Fruit fly (Drosophila melanogaster) whole organism, embryonic: ENCODE results near the gene CG3909.

ENCODE experiments used
- Atf6 ChIP-seq: fragments of 200-800 bp; sonication (Bioruptor generic); IDR thresholded peaks from 2 replicates; pipeline ENCODE4 v1.3.6; 2022; ENCODE audit warnings: missing biosample characterization, missing genetic modification characterization
- CG10462 ChIP-seq: fragments of 200-800 bp; sonication (Bioruptor generic); optimal IDR thresholded peaks from 2 replicates; lab custom pipeline; 2016; ENCODE audit warnings: missing biosample characterization, missing genetic modification characterization
- CG11093 ChIP-seq: fragments of 200-800 bp; sonication (Bioruptor generic); IDR thresholded peaks from 3 replicates; pipeline ENCODE4 v1.3.6; 2022; ENCODE audit warnings: missing biosample characterization, missing genetic modification characterization
- CG11695 ChIP-seq: fragments of 200-800 bp; sonication (Bioruptor generic); IDR thresholded peaks from 3 replicates; pipeline ENCODE4 v1.3.6; 2022; ENCODE audit warnings: missing biosample characterization, missing genetic modification characterization
- CG12219 ChIP-seq: fragments of 200-800 bp; sonication (Bioruptor generic); optimal IDR thresholded peaks from 3 replicates; lab custom pipeline; 2018; ENCODE audit warnings: missing biosample characterization, mild to moderate bottlenecking, missing genetic modification characterization
- CG1233 ChIP-seq: fragments of 200-800 bp; sonication (Bioruptor generic); optimal IDR thresholded peaks from 4 replicates; lab custom pipeline; 2018; ENCODE audit warnings: missing biosample characterization, mild to moderate bottlenecking, missing genetic modification characterization
- CG15514 ChIP-seq: fragments of 200-800 bp; sonication (Bioruptor generic); optimal IDR thresholded peaks from 3 replicates; lab custom pipeline; 2017; ENCODE audit warnings: missing biosample characterization, missing genetic modification characterization, mild to moderate bottlenecking, moderate library complexity, missing genetic modification reagents
- CG17829 ChIP-seq: fragments of 200-800 bp; optimal IDR thresholded peaks from 2 replicates; lab custom pipeline; 2019; ENCODE audit warnings: missing biosample characterization, mild to moderate bottlenecking, missing genetic modification characterization, moderate library complexity
- CG18011 ChIP-seq: fragments of 200-800 bp; sonication (Bioruptor generic); optimal IDR thresholded peaks from 2 replicates; lab custom pipeline; 2017; ENCODE audit warnings: missing biosample characterization, missing genetic modification characterization, mild to moderate bottlenecking, moderate library complexity, missing genotype
- CG18764 ChIP-seq: fragments of 200-800 bp; sonication (Bioruptor generic); optimal IDR thresholded peaks from 3 replicates; lab custom pipeline; 2016; ENCODE audit warnings: missing biosample characterization, missing genetic modification characterization
- CG34422 ChIP-seq: fragments of 200-800 bp; sonication (Bioruptor generic); IDR thresholded peaks from 3 replicates; pipeline ENCODE4 v1.3.6; 2022; ENCODE audit warnings: missing biosample characterization, missing genetic modification characterization
- CG4424 ChIP-seq: fragments of 200-800 bp; sonication (Bioruptor generic); optimal IDR thresholded peaks from 3 replicates; lab custom pipeline; 2016; ENCODE audit warnings: missing biosample characterization, missing genetic modification characterization
- CG6175 ChIP-seq: fragments of 200-800 bp; sonication (Bioruptor generic); IDR thresholded peaks from 3 replicates; pipeline ENCODE4 v1.3.6; 2022; ENCODE audit warnings: missing biosample characterization, missing genetic modification characterization
- CG8290 ChIP-seq, 3 experiments: fragments of 200-800 bp; sonication (Bioruptor generic); optimal IDR thresholded peaks; 2 replicates each; lab custom pipeline; 2016 to 2019; ENCODE audit warnings: missing biosample characterization in 3 of 3, missing genetic modification characterization in 3 of 3, mild to moderate bottlenecking in 2 of 3, moderate library complexity in 1 of 3
- CG8944 ChIP-seq: fragments of 200-800 bp; sonication (Bioruptor generic); optimal IDR thresholded peaks from 3 replicates; lab custom pipeline; 2016; ENCODE audit warnings: missing biosample characterization, missing genetic modification characterization
- CG9609 ChIP-seq: fragments of 200-800 bp; sonication (Bioruptor generic); optimal IDR thresholded peaks from 3 replicates; lab custom pipeline; 2016; ENCODE audit warnings: missing biosample characterization, missing genetic modification characterization
- Doc3 ChIP-seq: fragments of 200-800 bp; sonication (Bioruptor generic); IDR thresholded peaks from 3 replicates; pipeline ENCODE4 v1.3.6; 2022; ENCODE audit warnings: missing biosample characterization, missing genetic modification characterization; ENCODE audit not compliant: partially characterized antibody
- Gsc ChIP-seq: fragments of 200-800 bp; sonication (Bioruptor generic); IDR thresholded peaks from 2 replicates; pipeline ENCODE4 v1.3.6; 2022; ENCODE audit warnings: missing biosample characterization, missing genetic modification characterization
- Gug ChIP-seq: fragments of 200-800 bp; sonication (Bioruptor generic); IDR thresholded peaks from 4 replicates; pipeline ENCODE4 v1.3.6; 2022; ENCODE audit warnings: missing biosample characterization, missing genetic modification characterization
- HLH3B ChIP-seq: fragments of 200-800 bp; sonication (Bioruptor generic); IDR thresholded peaks from 2 replicates; pipeline ENCODE4 v1.3.6; 2022; ENCODE audit warnings: missing biosample characterization, missing genetic modification characterization
- HLH4C ChIP-seq: fragments of 200-800 bp; sonication (Bioruptor generic); IDR thresholded peaks from 3 replicates; pipeline ENCODE4 v1.3.6; 2022; ENCODE audit warnings: missing biosample characterization, missing genetic modification characterization; ENCODE audit not compliant: partially characterized antibody
- Hand ChIP-seq: fragments of 200-800 bp; sonication (Bioruptor generic); optimal IDR thresholded peaks from 2 replicates; lab custom pipeline; 2017; ENCODE audit warnings: mild to moderate bottlenecking, missing biosample characterization, missing genetic modification reagents, missing genetic modification characterization
- Hr3 ChIP-seq: fragments of 200-800 bp; sonication (Bioruptor generic); optimal IDR thresholded peaks from 3 replicates; lab custom pipeline; 2016; ENCODE audit warnings: missing biosample characterization, missing genetic modification characterization
- Max ChIP-seq: fragments of 200-800 bp; sonication (Bioruptor generic); optimal IDR thresholded peaks from 2 replicates; lab custom pipeline; 2016; ENCODE audit warnings: missing biosample characterization, mild to moderate bottlenecking, missing genetic modification characterization
- NFAT ChIP-seq: fragments of 200-800 bp; sonication (Bioruptor generic); IDR thresholded peaks from 2 replicates; pipeline ENCODE4 v1.3.6; 2022; ENCODE audit warnings: missing biosample characterization, missing genetic modification characterization
- Opbp ChIP-seq: fragments of 200-800 bp; sonication (Bioruptor generic); IDR thresholded peaks from 3 replicates; pipeline ENCODE4 v1.3.6; 2022; ENCODE audit warnings: missing biosample characterization, missing genetic modification characterization; ENCODE audit not compliant: partially characterized antibody
- Xbp1 ChIP-seq: fragments of 200-800 bp; sonication (Bioruptor generic); optimal IDR thresholded peaks from 3 replicates; lab custom pipeline; 2016; ENCODE audit warnings: missing biosample characterization, mild to moderate bottlenecking, missing genetic modification characterization
- YL-1 ChIP-seq: fragments of 200-800 bp; sonication (Bioruptor generic); optimal IDR thresholded peaks from 3 replicates; lab custom pipeline; 2017; ENCODE audit warnings: missing biosample characterization, mild to moderate bottlenecking, missing genetic modification characterization
- ato ChIP-seq: fragments of 200-800 bp; sonication (Bioruptor generic); IDR thresholded peaks from 2 replicates; pipeline ENCODE4 v1.3.6; 2022; ENCODE audit warnings: missing biosample characterization, missing genetic modification characterization; ENCODE audit not compliant: partially characterized antibody
- br ChIP-seq: fragments of >200 bp; optimal IDR thresholded peaks from 2 replicates; lab custom pipeline; 2017
- caup ChIP-seq: fragments of 200-800 bp; sonication (Bioruptor generic); optimal IDR thresholded peaks from 3 replicates; lab custom pipeline; 2017; ENCODE audit warnings: missing biosample characterization, mild to moderate bottlenecking, missing genetic modification characterization, moderate library complexity; ENCODE audit not compliant: severe bottlenecking
- ci ChIP-seq: fragments of 200-800 bp; sonication (Bioruptor generic); IDR thresholded peaks from 3 replicates; pipeline ENCODE4 v1.3.6; 2022; ENCODE audit warnings: missing biosample characterization, missing genetic modification characterization
- crp ChIP-seq, 2 experiments: fragments of 200-800 bp; sonication (Bioruptor generic); optimal IDR thresholded peaks; 2 replicates in 1 of 2; 3 replicates in 1 of 2; lab custom pipeline; 2017; ENCODE audit warnings: missing biosample characterization in 2 of 2, missing genetic modification characterization in 2 of 2, mild to moderate bottlenecking in 1 of 2, moderate library complexity in 1 of 2
- fd3F ChIP-seq: fragments of 200-800 bp; sonication (Bioruptor generic); optimal IDR thresholded peaks from 2 replicates; lab custom pipeline; 2018; ENCODE audit warnings: missing biosample characterization, mild to moderate bottlenecking, missing genetic modification characterization, moderate library complexity
- grn ChIP-seq: fragments of 200-800 bp; sonication (Bioruptor generic); optimal IDR thresholded peaks from 3 replicates; lab custom pipeline; 2017; ENCODE audit warnings: missing biosample characterization, missing genetic modification characterization
- gsb-n ChIP-seq: fragments of 200-800 bp; sonication (Bioruptor generic); optimal IDR thresholded peaks from 3 replicates; lab custom pipeline; 2018; ENCODE audit warnings: missing biosample characterization, mild to moderate bottlenecking, missing genetic modification characterization
- gt ChIP-seq: fragments of 200-800 bp; sonication (Bioruptor generic); IDR thresholded peaks from 2 replicates; pipeline ENCODE4 v1.3.6; 2022; ENCODE audit warnings: missing biosample characterization, missing genetic modification characterization
- kah ChIP-seq: fragments of 200-800 bp; sonication (Bioruptor generic); optimal IDR thresholded peaks from 2 replicates; lab custom pipeline; 2018; ENCODE audit warnings: missing biosample characterization, mild to moderate bottlenecking, missing genetic modification characterization
- peb ChIP-seq: fragments of 200-800 bp; sonication (Bioruptor generic); IDR thresholded peaks from 2 replicates; pipeline ENCODE4 v1.3.6; 2022; ENCODE audit warnings: missing biosample characterization, missing genetic modification characterization
- pnt ChIP-seq: fragments of 200-800 bp; sonication (Bioruptor generic); optimal IDR thresholded peaks from 3 replicates; lab custom pipeline; 2016; ENCODE audit warnings: missing biosample characterization, missing genetic modification characterization
- run ChIP-seq: fragments of 200-800 bp; sonication (Bioruptor generic); optimal IDR thresholded peaks from 3 replicates; lab custom pipeline; 2018; ENCODE audit warnings: missing biosample characterization, mild to moderate bottlenecking, missing genetic modification characterization
- schlank ChIP-seq: fragments of 200-800 bp; sonication (Bioruptor generic); optimal IDR thresholded peaks from 2 replicates; lab custom pipeline; 2018; ENCODE audit warnings: missing biosample characterization, mild to moderate bottlenecking, missing genetic modification characterization
- sim ChIP-seq: fragments of 200-800 bp; sonication (Bioruptor generic); IDR thresholded peaks from 2 replicates; pipeline ENCODE4 v1.3.6; 2022; ENCODE audit warnings: missing biosample characterization, missing genetic modification characterization
- slp2 ChIP-seq: fragments of 200-800 bp; sonication (Bioruptor generic); optimal IDR thresholded peaks from 2 replicates; lab custom pipeline; 2016; ENCODE audit warnings: missing biosample characterization, missing genetic modification characterization
- toy ChIP-seq: fragments of 200-800 bp; sonication (Bioruptor generic); IDR thresholded peaks from 2 replicates; pipeline ENCODE4 v1.3.6; 2022; ENCODE audit warnings: missing biosample characterization, missing genetic modification characterization
- ttk ChIP-seq: fragments of 200-800 bp; sonication (Bioruptor generic); IDR thresholded peaks from 2 replicates; pipeline ENCODE4 v2.1.2; 2022; ENCODE audit warnings: missing biosample characterization, missing genetic modification characterization
- unc-4 ChIP-seq: fragments of 200-800 bp; sonication (Bioruptor generic); IDR thresholded peaks from 2 replicates; pipeline ENCODE4 v1.3.6; 2022; ENCODE audit warnings: missing biosample characterization, missing genetic modification characterization; ENCODE audit not compliant: partially characterized antibody
- wek ChIP-seq: fragments of 200-800 bp; sonication (Bioruptor generic); optimal IDR thresholded peaks from 3 replicates; lab custom pipeline; 2018; ENCODE audit warnings: missing biosample characterization, mild to moderate bottlenecking, missing genetic modification characterization, moderate library complexity
- z ChIP-seq: fragments of 200-800 bp; sonication (Bioruptor generic); IDR thresholded peaks from 3 replicates; pipeline ENCODE4 v1.3.6; 2022; ENCODE audit warnings: missing biosample characterization, missing genetic modification characterization

The CG3909 gene

DNA sequence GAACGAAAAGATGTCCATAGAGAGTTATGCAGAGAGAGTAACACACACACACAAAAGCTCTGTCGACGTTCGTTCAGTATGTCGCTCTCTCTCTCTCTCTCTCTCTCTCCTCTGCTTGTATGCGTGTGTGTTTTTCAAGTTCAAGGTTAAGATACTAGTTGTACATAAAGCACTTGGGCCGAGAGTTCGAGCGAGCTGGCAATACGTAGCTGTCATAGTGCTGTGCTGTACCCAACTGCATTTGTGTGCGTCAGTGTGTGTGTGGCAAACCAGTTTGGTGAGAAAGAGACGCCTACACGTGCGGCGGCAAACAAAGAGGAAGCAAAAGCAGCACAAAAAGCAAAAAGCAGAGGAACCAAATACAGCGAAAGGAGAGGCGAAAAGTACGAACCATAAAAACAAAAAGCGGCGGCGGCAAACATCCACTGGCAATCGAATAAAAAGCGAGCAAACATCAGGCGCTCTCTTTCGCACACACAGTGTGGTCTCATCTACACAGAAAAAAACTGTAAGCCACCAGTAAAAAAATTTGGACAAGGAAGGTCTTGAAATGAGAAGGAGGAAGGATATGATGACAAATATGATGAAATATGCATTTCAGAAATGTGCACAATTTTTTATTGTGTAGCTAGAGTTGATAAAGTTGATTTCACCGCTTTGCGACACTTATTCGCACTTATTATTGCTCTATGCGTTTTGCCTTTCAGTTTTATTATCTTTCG, 44.3 kb downstream of the CG3909 start (continued):
- peak; percentile 65 for TF ChIP-seq CG15514
- TF ChIP-seq CG18011 (GFP tag; lab: Kevin White, UChicago): peak; percentile 60
- TF ChIP-seq slp2 (GFP tag; lab: Kevin White, UChicago): peak; percentile 76
- peak; percentile 15 for TF ChIP-seq Hand (GFP tag; lab: Kevin White, UChicago)
- peak; percentile 46 for TF ChIP-seq CG4424 (GFP tag; lab: Kevin White, UChicago)
- no peak for TF ChIP-seq run
- peak; percentile 6 for TF ChIP-seq schlank (tag; lab: Kevin White, UChicago)
- TF ChIP-seq gt (GFP tag; lab: Robert Waterston, UW): no peak
- peak; percentile 67 for TF ChIP-seq CG9609 (GFP tag; lab: Kevin White, UChicago)
- no peak for TF ChIP-seq gsb-n
- TF ChIP-seq CG18764 (GFP tag; lab: Kevin White, UChicago): peak; percentile 40
- no peak for TF ChIP-seq YL-1 (GFP tag; lab: Kevin White, UChicago)
- peak; percentile 17 for TF ChIP-seq CG12219 (GFP tag; lab: Kevin White, UChicago)
- TF ChIP-seq ttk: peak; percentile 62
- TF ChIP-seq CG17829: peak; percentile 12
- peak; percentile 62; the same call in 2 of the 3 replicates for TF ChIP-seq ci (GFP tag; lab: Robert Waterston, UW)
- peak; percentile 76 for TF ChIP-seq Xbp1
- TF ChIP-seq pnt: peak; percentile 66
- TF ChIP-seq Doc3 (GFP tag; lab: Robert Waterston, UW): no peak
- peak; percentile 77 for TF ChIP-seq Gug
- 0 out of 3 replicates have a peak, but pooled peaks have one; percentile 32 for TF ChIP-seq CG6175
- TF ChIP-seq z (GFP tag; lab: Robert Waterston, UW): no peak
- TF ChIP-seq HLH3B: peak; percentile 69
- no peak for TF ChIP-seq sim (GFP tag; lab: Robert Waterston, UW)
- peak; percentile 69 for TF ChIP-seq CG8944 (GFP tag; lab: Kevin White, UChicago)
- no peak for TF ChIP-seq br (lab: Kevin White, UChicago)
- TF ChIP-seq CG11695: no peak
- no peak for TF ChIP-seq grn (GFP tag; lab: Kevin White, UChicago)
- no peak; the same call in 2 of the 3 replicates for TF ChIP-seq CG11093 (GFP tag; lab: Robert Waterston, UW)
- peak; percentile 29 for TF ChIP-seq CG1233 (GFP tag; lab: Kevin White, UChicago)
- TF ChIP-seq Max (GFP tag; lab: Kevin White, UChicago): peak; percentile 50
- TF ChIP-seq caup (GFP tag; lab: Kevin White, UChicago): peak; percentile 41
- peak; percentile 40 for TF ChIP-seq Gsc (GFP tag; lab: Robert Waterston, UW)
- TF ChIP-seq CG10462: peak; percentile 10
- TF ChIP-seq HLH4C (GFP tag; lab: Robert Waterston, UW): no peak
- TF ChIP-seq CG8290 (GFP tag; optimal IDR thresholded peaks at IDR 0.05; lab: Kevin White, UChicago): no peak
- peak in 1 of 2 experiments; percentile 46 for TF ChIP-seq CG8290 (tag; optimal IDR thresholded peaks at IDR 0.05; lab: Kevin White, UChicago)
- TF ChIP-seq NFAT: peak; percentile 56
- TF ChIP-seq Atf6 (GFP tag; lab: Robert Waterston, UW): peak; percentile 49
- 0 out of 2 replicates have a peak, but pooled peaks have one; percentile 11 for TF ChIP-seq peb (GFP tag; lab: Robert Waterston, UW)
- TF ChIP-seq toy (GFP tag; lab: Robert Waterston, UW): peak; percentile 37; the same call in 1 of the 2 replicates
- peak; percentile 80; the same call in 2 of the 3 replicates for TF ChIP-seq CG34422 (GFP tag; lab: Robert Waterston, UW)
- TF ChIP-seq fd3F: no peak
- TF ChIP-seq ato (GFP tag; lab: Robert Waterston, UW): no peak
- TF ChIP-seq kah (GFP tag; lab: Kevin White, UChicago): no peak
- TF ChIP-seq Hr3 (GFP tag; lab: Kevin White, UChicago): peak; percentile 42
- no peak for TF ChIP-seq Opbp
- no peak for TF ChIP-seq wek (GFP tag; lab: Kevin White, UChicago)
- TF ChIP-seq crp (GFP tag; optimal IDR thresholded peaks at IDR 0.05; lab: Kevin White, UChicago): no peak
- 0 out of 2 replicates have a peak, but pooled peaks have one; percentile 23 for TF ChIP-seq unc-4 (GFP tag; lab: Robert Waterston, UW)
